Worm (Caenorhabditis elegans): Measurements from ENCODE around the gene slcr-46.3.

Gene slcr-46.3

ce11 chrV:9730743-9731706 lies 7.1 kb upstream of the slcr-46.3 start (continued):
- peak; percentile 84 for TF ChIP-seq mcd-1 (GFP tag; IDR thresholded peaks at IDR 0.05)

DNA sequence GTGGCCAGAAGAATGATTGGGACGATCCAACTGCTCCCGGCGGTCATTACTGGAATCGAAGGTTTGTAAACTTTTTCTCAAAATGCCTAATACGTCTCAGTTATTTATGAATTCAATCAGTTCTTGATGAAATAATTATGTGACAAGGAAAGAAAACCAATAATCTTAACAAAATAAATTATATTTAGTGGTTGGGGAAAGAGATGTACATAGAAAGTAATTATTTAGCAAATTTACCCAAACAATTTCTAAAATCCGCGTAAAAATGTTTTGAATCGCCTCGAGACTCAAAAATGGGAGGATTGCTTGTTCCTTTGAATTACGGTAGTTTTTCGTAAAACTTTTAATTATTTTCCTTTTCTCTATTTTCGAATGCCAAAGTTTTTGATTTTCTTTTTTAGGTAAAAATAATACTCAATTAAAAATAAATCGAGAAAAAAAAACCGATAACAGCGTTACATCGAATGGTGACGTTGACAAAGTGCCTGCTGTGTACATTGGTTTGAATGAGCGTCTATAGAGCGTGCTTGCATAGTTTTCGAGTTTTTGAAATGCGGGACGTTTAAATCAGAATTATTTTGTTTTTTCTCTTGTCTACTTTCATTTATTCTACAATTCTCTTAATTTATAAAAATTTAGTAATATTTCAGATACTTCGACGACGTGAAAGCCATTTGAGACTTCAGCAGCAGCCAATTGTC lies 5.7 kb upstream of the slcr-46.3 start, which contains the start of the genes aagr-3 and drap-1:
aagr-3 (minus strand) TSS at position 51 of the 701 bp plus-strand sequence.
drap-1 (plus strand) TSS at position 645 of the 701 bp plus-strand sequence.
- no peak for TF ChIP-seq F57A8.1 (GFP tag; optimal IDR thresholded peaks at IDR 0.05)
- TF ChIP-seq lin-54 (GFP tag; optimal IDR thresholded peaks at IDR 0.05) = peak; percentile 42
- no peak for TF ChIP-seq madf-6 (GFP tag; IDR thresholded peaks at IDR 0.05)
- no peak for TF ChIP-seq ztf-25 (GFP tag; IDR thresholded peaks at IDR 0.05)
- TF ChIP-seq lsy-27 (tag; optimal IDR thresholded peaks at IDR 0.05; ENCODE audit: borderline replicate concordance, insufficient read depth) = no peak
- TF ChIP-seq snpc-1.3 (tag; optimal IDR thresholded peaks at IDR 0.05; ENCODE audit: insufficient read depth) = no peak
- TF ChIP-seq attf-3 (GFP tag; conservative IDR thresholded peaks at IDR 0.05) = no peak
- TF ChIP-seq nfyb-1 (GFP tag; IDR thresholded peaks at IDR 0.05) = no peak
- TF ChIP-seq C17E4.6 (GFP tag; IDR thresholded peaks at IDR 0.05) = no peak
- TF ChIP-seq Y53F4B.3 (GFP tag; IDR thresholded peaks at IDR 0.05) = no peak
- TF ChIP-seq madf-8 (GFP tag; conservative IDR thresholded peaks at IDR 0.05) = no peak
- TF ChIP-seq tbx-9 (tag; optimal IDR thresholded peaks at IDR 0.05; ENCODE audit: borderline replicate concordance) = no peak
- TF ChIP-seq hmg-20 (GFP tag; IDR thresholded peaks at IDR 0.05) = no peak
- no peak for TF ChIP-seq F57C9.4 (tag; optimal IDR thresholded peaks at IDR 0.05)
- no peak for TF ChIP-seq F22D6.2 (tag; optimal IDR thresholded peaks at IDR 0.05)
- no peak for TF ChIP-seq ztf-22 (GFP tag; optimal IDR thresholded peaks at IDR 0.05)
- no peak for TF ChIP-seq cebp-2 (GFP tag; IDR thresholded peaks at IDR 0.05)
- TF ChIP-seq mxl-1 (tag; optimal IDR thresholded peaks at IDR 0.05) = no peak
- no peak for TF ChIP-seq ets-4 (GFP tag; optimal IDR thresholded peaks at IDR 0.05)
- no peak for TF ChIP-seq lir-1 (GFP tag; conservative IDR thresholded peaks at IDR 0.05)
- no peak for TF ChIP-seq nfya-2 (GFP tag; IDR thresholded peaks at IDR 0.05)
- TF ChIP-seq hmg-1.2 (GFP tag; IDR thresholded peaks at IDR 0.05) = no peak
- peak; percentile 10 for TF ChIP-seq dpl-1 (GFP tag; optimal IDR thresholded peaks at IDR 0.05)
- no peak for TF ChIP-seq cebp-1 (GFP tag; IDR thresholded peaks at IDR 0.05)
- TF ChIP-seq cebp-1 (tag; optimal IDR thresholded peaks at IDR 0.05) = peak; percentile 40
- no peak for TF ChIP-seq tlf-1 (GFP tag; optimal IDR thresholded peaks at IDR 0.05)
- no peak for TF ChIP-seq athp-1 (tag; optimal IDR thresholded peaks at IDR 0.05)
- TF ChIP-seq C06A6.2 (GFP tag; conservative IDR thresholded peaks at IDR 0.05) = no peak
- TF ChIP-seq zim-3 (tag; optimal IDR thresholded peaks at IDR 0.05) = no peak
- no peak for TF ChIP-seq F10E7.11 (tag; optimal IDR thresholded peaks at IDR 0.05)
- TF ChIP-seq nfya-1 (tag; optimal IDR thresholded peaks at IDR 0.05; ENCODE audit: borderline replicate concordance, insufficient read depth) = no peak
- TF ChIP-seq ceh-100 (GFP tag; IDR thresholded peaks at IDR 0.05) = no peak
- 0 out of 2 replicates have a peak, but pooled peaks have one; percentile 27 for TF ChIP-seq ceh-91 (GFP tag; IDR thresholded peaks at IDR 0.05)
- no peak for TF ChIP-seq die-1 (tag; optimal IDR thresholded peaks at IDR 0.05)
- TF ChIP-seq rpc-1 (optimal IDR thresholded peaks at IDR 0.05) = no peak
- no peak for TF ChIP-seq rpc-1 (tag; optimal IDR thresholded peaks at IDR 0.05)
- no peak for TF ChIP-seq mes-4 (tag; optimal IDR thresholded peaks at IDR 0.05)
- no peak for TF ChIP-seq let-526 (GFP tag; IDR thresholded peaks at IDR 0.05)
- peak; percentile 14; the same call in 1 of the 2 replicates for TF ChIP-seq dox-1 (GFP tag; IDR thresholded peaks at IDR 0.05)
- no peak for TF ChIP-seq ZK185.1 (tag; optimal IDR thresholded peaks at IDR 0.05; ENCODE audit: poor library complexity, severe bottlenecking)
- TF ChIP-seq bed-1 (GFP tag; IDR thresholded peaks at IDR 0.05) = no peak
- no peak for TF ChIP-seq madf-10 (tag; optimal IDR thresholded peaks at IDR 0.05)
- peak; percentile 62 for TF ChIP-seq mcd-1 (GFP tag; IDR thresholded peaks at IDR 0.05)
- TF ChIP-seq egrh-3 (GFP tag; IDR thresholded peaks at IDR 0.05) = no peak
